Fruit fly (Drosophila melanogaster): ENCODE results near the gene CG8478.

Gene CG8478

dm6 chr3R:9800644-9801330 is 37.3 kb downstream of the CG8478 start, which contains the start of the genes CG9467 and CG8526:
CG9467 (minus strand) TSS chr3R:9801026.
CG8526 (plus strand) TSS chr3R:9801280.
- no peak for TF ChIP-seq CG13204 (GFP tag; optimal IDR thresholded peaks at IDR 0.05)
- TF ChIP-seq CG17806 (tag; optimal IDR thresholded peaks at IDR 0.05) = peak; percentile 47
- no peak for TF ChIP-seq CG8301 (tag; optimal IDR thresholded peaks at IDR 0.05)
- TF ChIP-seq CG9948 (tag; optimal IDR thresholded peaks at IDR 0.05) = peak; percentile 32
- no peak for TF ChIP-seq Pif1A (GFP tag; optimal IDR thresholded peaks at IDR 0.05)
- TF ChIP-seq CG32121 (GFP tag; IDR thresholded peaks at IDR 0.05) = peak; percentile 63
- peak; percentile 65 for TF ChIP-seq CG15710 (tag; optimal IDR thresholded peaks at IDR 0.05)
- TF ChIP-seq fd96Ca (GFP tag; IDR thresholded peaks at IDR 0.05) = peak; percentile 31; the same call in 2 of the 3 replicates
- TF ChIP-seq CG10348 (GFP tag; IDR thresholded peaks at IDR 0.05) = no peak
- peak; percentile 16 for TF ChIP-seq EcR (GFP tag; optimal IDR thresholded peaks at IDR 0.05)
- no peak for TF ChIP-seq CG12605 (GFP tag; IDR thresholded peaks at IDR 0.05)
- TF ChIP-seq gl (tag; optimal IDR thresholded peaks at IDR 0.05) = no peak
- TF ChIP-seq CG8159 (tag; optimal IDR thresholded peaks at IDR 0.05) = no peak
- TF ChIP-seq Pif1B (GFP tag; optimal IDR thresholded peaks at IDR 0.05) = no peak
- TF ChIP-seq CG34367 (tag; optimal IDR thresholded peaks at IDR 0.05) = peak; percentile 9
- TF ChIP-seq CG4496 (GFP tag; IDR thresholded peaks at IDR 0.05) = no peak
- TF ChIP-seq Snoo (tag; optimal IDR thresholded peaks at IDR 0.05) = peak; percentile 41
- no peak for TF ChIP-seq rn (GFP tag; IDR thresholded peaks at IDR 0.05)

DNA sequence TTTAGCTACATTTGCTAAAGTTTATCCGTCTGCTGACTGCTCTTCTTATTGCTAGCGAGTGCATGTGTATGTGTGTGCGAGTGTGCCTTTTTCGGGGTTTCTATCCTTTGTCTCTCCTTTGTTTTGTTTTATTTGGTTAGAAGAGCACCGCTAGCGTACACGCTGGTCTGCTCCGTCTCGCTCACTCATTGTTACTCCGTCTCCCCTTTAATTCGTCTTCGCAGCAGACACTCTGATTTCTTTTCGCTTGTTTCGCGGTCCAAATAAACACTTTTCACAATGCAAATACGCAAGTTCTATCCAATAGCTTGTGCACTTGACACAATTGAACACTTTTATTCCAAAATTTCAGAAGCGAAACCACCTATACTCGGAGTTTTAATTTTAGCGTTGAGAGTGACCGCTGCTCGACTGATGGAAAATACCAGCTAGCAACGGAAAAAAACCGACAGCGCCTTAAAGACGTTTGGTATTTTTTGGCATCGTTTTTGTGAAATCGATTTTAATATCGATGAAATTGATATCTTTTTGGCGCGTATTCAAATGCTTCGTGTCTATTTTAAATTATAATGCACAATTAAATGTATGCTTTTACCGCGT is 45.6 kb downstream of the CG8478 start, which contains the start of gene FBXO11:
Gene FBXO11 (minus strand): TSS at position 423 of the 600 bp plus-strand sequence.
- TF ChIP-seq Ets98B (GFP tag; IDR thresholded peaks at IDR 0.05) (peak; percentile 57), CG34367 (tag; optimal IDR thresholded peaks at IDR 0.05) (peak; percentile 75), CG8301 (tag; optimal IDR thresholded peaks at IDR 0.05) (no peak), CG12605 (GFP tag; IDR thresholded peaks at IDR 0.05) (peak; percentile 65), CG32121 (GFP tag; IDR thresholded peaks at IDR 0.05) (peak; percentile 83), CG9948 (tag; optimal IDR thresholded peaks at IDR 0.05) (no peak), EcR (GFP tag; optimal IDR thresholded peaks at IDR 0.05) (peak; percentile 76), D1 (tag; optimal IDR thresholded peaks at IDR 0.05) (no peak), CG10348 (GFP tag; IDR thresholded peaks at IDR 0.05) (no peak), CG15710 (tag; optimal IDR thresholded peaks at IDR 0.05) (no peak), fd96Ca (GFP tag; IDR thresholded peaks at IDR 0.05) (peak; percentile 72; the same call in 2 of the 3 replicates), CG14655 (GFP tag; optimal IDR thresholded peaks at IDR 0.05) (no peak), CG13204 (GFP tag; optimal IDR thresholded peaks at IDR 0.05) (no peak), Pif1B (GFP tag; optimal IDR thresholded peaks at IDR 0.05) (no peak), CG4496 (GFP tag; IDR thresholded peaks at IDR 0.05) (peak; percentile 83; the same call in 2 of the 3 replicates), Snoo (tag; optimal IDR thresholded peaks at IDR 0.05) (peak; percentile 62), Pif1A (GFP tag; optimal IDR thresholded peaks at IDR 0.05) (no peak), gl (tag; optimal IDR thresholded peaks at IDR 0.05) (peak; percentile 88), rn (GFP tag; IDR thresholded peaks at IDR 0.05) (peak; percentile 55; the same call in 1 of the 2 replicates), CG17806 (tag; optimal IDR thresholded peaks at IDR 0.05) (peak; percentile 47), CG8159 (tag; optimal IDR thresholded peaks at IDR 0.05) (peak; percentile 43)

- no peak for TF ChIP-seq Pif1B (GFP tag; optimal IDR thresholded peaks at IDR 0.05)
Measured at dm6 chr3R:9812447-9812846, 49.0 kb downstream of the CG8478 start, which contains the start of gene CG8534. CG8534 (plus strand) TSS chr3R:9812747.

- TF ChIP-seq Snoo (tag; optimal IDR thresholded peaks at IDR 0.05) (no peak), CG12605 (GFP tag; IDR thresholded peaks at IDR 0.05) (no peak), D1 (tag; optimal IDR thresholded peaks at IDR 0.05) (no peak), CG14655 (GFP tag; optimal IDR thresholded peaks at IDR 0.05) (no peak), CG17806 (tag; optimal IDR thresholded peaks at IDR 0.05) (no peak), Ets98B (GFP tag; IDR thresholded peaks at IDR 0.05) (no peak), CG4496 (GFP tag; IDR thresholded peaks at IDR 0.05) (no peak), CG32121 (GFP tag; IDR thresholded peaks at IDR 0.05) (no peak), CG34367 (tag; optimal IDR thresholded peaks at IDR 0.05) (no peak), EcR (GFP tag; optimal IDR thresholded peaks at IDR 0.05) (no peak), CG15710 (tag; optimal IDR thresholded peaks at IDR 0.05) (no peak), CG8301 (tag; optimal IDR thresholded peaks at IDR 0.05) (no peak), fd96Ca (GFP tag; IDR thresholded peaks at IDR 0.05) (no peak), gl (tag; optimal IDR thresholded peaks at IDR 0.05) (no peak)
Measured at dm6 chr3R:9813861-9814260, 50.4 kb downstream of the CG8478 start, which contains the start of gene eloF. eloF (plus strand) TSS chr3R:9814161.
